Worm (Caenorhabditis elegans) whole organism, L4/young adult: ENCODE results near the gene C31B8.1.
A peak's percentile ranks its signal among the peaks of the same experiment; 100 is the strongest.

Experiments used
- W03F9.2 ChIP-seq: fragments of 150-350 bp; optimal IDR thresholded peaks from 2 replicates; lab custom pipeline; 2014; ENCODE audit warnings: missing biosample characterization, missing genetic modification characterization
- dao-5 ChIP-seq: sonication (generic microtip); optimal IDR thresholded peaks from 2 replicates; lab custom pipeline; 2016; ENCODE audit warnings: missing genotype, missing genetic modification characterization, moderate library complexity, missing compliant biosample characterization
- him-1 ChIP-seq: sonication (generic microtip); optimal IDR thresholded peaks from 2 replicates; lab custom pipeline; 2016; ENCODE audit warnings: missing genotype, missing genetic modification reagents, missing genetic modification characterization, missing compliant biosample characterization

Gene C31B8.1

ce11 chrV:2931252-2931651 is at the start of gene C31B8.1:
Gene C31B8.1, plus strand, starts transcription at chrV:2931552.
- TF ChIP-seq him-1 (tag; lab: Kevin White, UChicago): no peak
- no peak for TF ChIP-seq W03F9.2 (tag; lab: Kevin White, UChicago)
- TF ChIP-seq dao-5: no peak

ce11 chrV:2881565-2881964 is 49.8 kb upstream of the C31B8.1 start:
- no peak for TF ChIP-seq dao-5
- no peak for TF ChIP-seq him-1 (tag; lab: Kevin White, UChicago)
- TF ChIP-seq W03F9.2 (tag; lab: Kevin White, UChicago): no peak

- TF ChIP-seq him-1 (tag; lab: Kevin White, UChicago) (no peak), dao-5 (no peak), W03F9.2 (tag; lab: Kevin White, UChicago) (no peak)
Observed at ce11 chrV:2883097-2883496, 48.3 kb upstream of the C31B8.1 start.

- no peak for TF ChIP-seq dao-5
- no peak for TF ChIP-seq him-1 (tag; lab: Kevin White, UChicago)
- no peak for TF ChIP-seq W03F9.2 (tag; lab: Kevin White, UChicago)
Observed at ce11 chrV:2884411-2884810, 46.9 kb upstream of the C31B8.1 start, which contains the start of gene sre-24. Gene sre-24, plus strand, starts transcription at chrV:2884711.

- no peak for TF ChIP-seq him-1 (tag; lab: Kevin White, UChicago)
- TF ChIP-seq W03F9.2 (tag; lab: Kevin White, UChicago): no peak
- TF ChIP-seq dao-5: no peak
Observed at ce11 chrV:2888265-2888664, 43.1 kb upstream of the C31B8.1 start.

- TF ChIP-seq W03F9.2 (tag; lab: Kevin White, UChicago) (no peak), dao-5 (no peak), him-1 (tag; lab: Kevin White, UChicago) (no peak)
Observed at ce11 chrV:2888681-2889080, 42.7 kb upstream of the C31B8.1 start, which contains the start of gene srw-4. Gene srw-4, minus strand, starts transcription at chrV:2888781.

- TF ChIP-seq him-1 (tag; lab: Kevin White, UChicago) (no peak), W03F9.2 (tag; lab: Kevin White, UChicago) (no peak), dao-5 (no peak)
Observed at ce11 chrV:2891927-2892326, 39.4 kb upstream of the C31B8.1 start, which contains the start of gene F37B4.15. Gene F37B4.15, plus strand, starts transcription at chrV:2892227.

- no peak for TF ChIP-seq W03F9.2 (tag; lab: Kevin White, UChicago)
- TF ChIP-seq dao-5: no peak
- TF ChIP-seq him-1 (tag; lab: Kevin White, UChicago): no peak
Observed at ce11 chrV:2892976-2893375, 38.4 kb upstream of the C31B8.1 start, which contains the start of gene srh-127. Gene srh-127, plus strand, starts transcription at chrV:2893276.

ce11 chrV:2896198-2896660 is 35.1 kb upstream of the C31B8.1 start, which contains the start of gene pals-32:
Gene pals-32, plus strand, starts transcription at chrV:2896610.
- TF ChIP-seq W03F9.2 (tag; lab: Kevin White, UChicago) (peak; percentile 29), dao-5 (no peak), him-1 (tag; lab: Kevin White, UChicago) (no peak)

- no peak for TF ChIP-seq him-1 (tag; lab: Kevin White, UChicago)
- TF ChIP-seq W03F9.2 (tag; lab: Kevin White, UChicago): no peak
- no peak for TF ChIP-seq dao-5
Observed at ce11 chrV:2899867-2900266, 31.5 kb upstream of the C31B8.1 start, which contains the start of gene str-46. Gene str-46, minus strand, starts transcription at chrV:2899967.

- TF ChIP-seq him-1 (tag; lab: Kevin White, UChicago) (no peak), dao-5 (no peak), W03F9.2 (tag; lab: Kevin White, UChicago) (no peak)
Observed at ce11 chrV:2903227-2903626, 28.1 kb upstream of the C31B8.1 start, which contains the start of gene C31B8.7. Gene C31B8.7, minus strand, starts transcription at chrV:2903327.

- TF ChIP-seq W03F9.2 (tag; lab: Kevin White, UChicago) (no peak), him-1 (tag; lab: Kevin White, UChicago) (no peak), dao-5 (no peak)
Observed at ce11 chrV:2909525-2909924, 21.8 kb upstream of the C31B8.1 start, which contains the start of gene zmp-3. Gene zmp-3, minus strand, starts transcription at chrV:2909625.

ce11 chrV:2912901-2913300 is 18.5 kb upstream of the C31B8.1 start, which contains the start of gene C31B8.9:
Gene C31B8.9, minus strand, starts transcription at chrV:2913001.
- no peak for TF ChIP-seq W03F9.2 (tag; lab: Kevin White, UChicago)
- no peak for TF ChIP-seq him-1 (tag; lab: Kevin White, UChicago)
- no peak for TF ChIP-seq dao-5

- TF ChIP-seq W03F9.2 (tag; lab: Kevin White, UChicago) (no peak), dao-5 (no peak), him-1 (tag; lab: Kevin White, UChicago) (no peak)
Observed at ce11 chrV:2913948-2914347, 17.4 kb upstream of the C31B8.1 start, which contains the start of gene srh-146. Gene srh-146, plus strand, starts transcription at chrV:2914248.

- TF ChIP-seq him-1 (tag; lab: Kevin White, UChicago): no peak
- no peak for TF ChIP-seq dao-5
Observed at ce11 chrV:2920125-2920524, 11.2 kb upstream of the C31B8.1 start.
